Worm (Caenorhabditis elegans) whole organism, early embryonic: ENCODE measurements around the gene M03A1.3.

Source experiments
- B0310.2 ChIP-seq: sonication (generic microtip); optimal IDR thresholded peaks from 2 replicates; lab custom pipeline; 2016; ENCODE audit warnings: mild to moderate bottlenecking, missing genetic modification characterization, missing compliant biosample characterization
- hmbx-1 ChIP-seq: sonication (generic microtip); optimal IDR thresholded peaks from 2 replicates; lab custom pipeline; 2016; ENCODE audit warnings: mild to moderate bottlenecking, missing genetic modification characterization, missing compliant biosample characterization
- scrt-1 ChIP-seq: fragments of 200-800 bp; sonication (Bioruptor generic); IDR thresholded peaks from 2 replicates; pipeline ENCODE4 v1.3.6; 2022; ENCODE audit warnings: missing genetic modification characterization, missing compliant biosample characterization
- tbx-11 ChIP-seq: fragments of 200-800 bp; sonication (Bioruptor generic); IDR thresholded peaks from 2 replicates; pipeline ENCODE4 v1.3.6; 2022; ENCODE audit warnings: missing genetic modification characterization, missing compliant biosample characterization
- tra-4 ChIP-seq: sonication (generic microtip); optimal IDR thresholded peaks from 2 replicates; lab custom pipeline; 2017; ENCODE audit warnings: missing genetic modification characterization, missing compliant biosample characterization

The M03A1.3 gene

DNA sequence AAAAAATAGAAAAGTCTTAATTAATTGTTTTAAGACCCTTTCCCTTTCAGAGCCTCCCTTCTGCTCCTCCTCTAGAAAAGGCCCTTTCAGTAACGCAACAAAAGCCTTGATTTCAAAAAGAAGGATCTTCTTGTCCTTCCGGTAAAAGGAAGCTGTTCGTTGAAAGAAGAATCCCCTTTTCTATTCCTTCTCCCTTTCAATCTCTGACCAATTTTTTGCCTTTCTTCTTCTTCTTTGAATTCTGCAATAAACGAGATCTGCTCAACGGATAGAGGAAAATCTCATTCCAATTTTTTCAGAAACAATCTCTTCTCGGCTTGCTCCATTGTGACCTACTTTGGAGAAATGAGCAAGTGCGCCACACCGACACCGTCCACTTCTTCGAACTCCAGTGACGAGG is 50.5 kb downstream of the M03A1.3 start, which contains the start of gene F35D11.3:
Gene F35D11.3 (plus strand): TSS at position 300 of the 400 bp plus-strand sequence.
- no peak for TF ChIP-seq B0310.2
- no peak for TF ChIP-seq hmbx-1 (tag; lab: Kevin White, UChicago)
- TF ChIP-seq tra-4 (tag; lab: Kevin White, UChicago), result no peak
- no peak for TF ChIP-seq scrt-1 (GFP tag; lab: Robert Waterston, UW)
- TF ChIP-seq tbx-11 (GFP tag; lab: Robert Waterston, UW), result no peak
